Worm (Caenorhabditis elegans) whole organism, L4/young adult: ENCODE data around the gene Y11D7A.9.

Experiments
- W03F9.2 ChIP-seq: fragments of 150-350 bp; optimal IDR thresholded peaks from 2 replicates; lab custom pipeline; 2014; ENCODE audit warnings: missing biosample characterization, missing genetic modification characterization
- dao-5 ChIP-seq: sonication (generic microtip); optimal IDR thresholded peaks from 2 replicates; lab custom pipeline; 2016; ENCODE audit warnings: missing genotype, missing genetic modification characterization, moderate library complexity, missing compliant biosample characterization
- him-1 ChIP-seq: sonication (generic microtip); optimal IDR thresholded peaks from 2 replicates; lab custom pipeline; 2016; ENCODE audit warnings: missing genotype, missing genetic modification reagents, missing genetic modification characterization, missing compliant biosample characterization

ce11 chrIV:9251079-9251478 is 4.8 kb downstream of the Y11D7A.9 start, which contains the start of gene Y11D7A.8:
- TF ChIP-seq him-1 (tag; lab: Kevin White, UChicago): no peak
- TF ChIP-seq dao-5 (tag; lab: Kevin White, UChicago): no peak
- TF ChIP-seq W03F9.2: no peak
